Worm (Caenorhabditis elegans): ENCODE measurements around the gene flp-17.

- TF ChIP-seq F13C5.2 (tag; optimal IDR thresholded peaks at IDR 0.05) (no peak), ama-1 (optimal IDR thresholded peaks at IDR 0.05) (no peak), scrt-1 (GFP tag; IDR thresholded peaks at IDR 0.05) (no peak), hnd-1 (tag; optimal IDR thresholded peaks at IDR 0.05) (no peak), hmbx-1 (tag; optimal IDR thresholded peaks at IDR 0.05) (no peak), hmg-4 (GFP tag; optimal IDR thresholded peaks at IDR 0.05) (no peak), flt-1 (GFP tag; IDR thresholded peaks at IDR 0.05) (no peak), tbx-11 (GFP tag; IDR thresholded peaks at IDR 0.05) (no peak), B0310.2 (tag; optimal IDR thresholded peaks at IDR 0.05) (no peak), ceh-13 (GFP tag; optimal IDR thresholded peaks at IDR 0.05) (no peak), tbx-37 (GFP tag; conservative IDR thresholded peaks at IDR 0.05) (no peak), ceh-36 (tag; optimal IDR thresholded peaks at IDR 0.05) (no peak), sea-1 (GFP tag; conservative IDR thresholded peaks at IDR 0.05) (no peak), ets-7 (tag; optimal IDR thresholded peaks at IDR 0.05) (no peak)
Measured at ce11 chrIV:17183032-17183608, 8.6 kb downstream of the flp-17 start.
